Fruit fly (Drosophila melanogaster) whole organism, embryonic: ENCODE data around the gene hd.
A peak's percentile ranks its signal among the peaks of the same experiment; 100 is the strongest.

Experiments used
- CG10462 ChIP-seq: fragments of 200-800 bp; sonication (Bioruptor generic); optimal IDR thresholded peaks from 2 replicates; lab custom pipeline; 2016; ENCODE audit warnings: missing biosample characterization, missing genetic modification characterization
- CG11093 ChIP-seq: fragments of 200-800 bp; sonication (Bioruptor generic); IDR thresholded peaks from 3 replicates; pipeline ENCODE4 v1.3.6; 2022; ENCODE audit warnings: missing biosample characterization, missing genetic modification characterization
- CG11504 ChIP-seq: fragments of 200-800 bp; sonication (Bioruptor generic); optimal IDR thresholded peaks from 3 replicates; lab custom pipeline; 2019; ENCODE audit warnings: missing biosample characterization, mild to moderate bottlenecking, missing genetic modification characterization, moderate library complexity
- CG12769 ChIP-seq: fragments of 200-800 bp; sonication (Bioruptor generic); optimal IDR thresholded peaks from 2 replicates; lab custom pipeline; 2019; ENCODE audit warnings: missing biosample characterization, mild to moderate bottlenecking, missing genetic modification characterization, moderate library complexity
- CG15479 ChIP-seq: fragments of 200-800 bp; sonication (Bioruptor generic); optimal IDR thresholded peaks from 3 replicates; lab custom pipeline; 2019; ENCODE audit warnings: missing biosample characterization, mild to moderate bottlenecking, missing genetic modification characterization, moderate library complexity
- CG15514 ChIP-seq: fragments of 200-800 bp; sonication (Bioruptor generic); optimal IDR thresholded peaks from 3 replicates; lab custom pipeline; 2017; ENCODE audit warnings: missing biosample characterization, missing genetic modification characterization, mild to moderate bottlenecking, moderate library complexity, missing genetic modification reagents
- CG1647 ChIP-seq: fragments of 200-800 bp; sonication (Bioruptor generic); optimal IDR thresholded peaks from 3 replicates; lab custom pipeline; 2016; ENCODE audit warnings: missing biosample characterization, missing genetic modification characterization
- CG16779 ChIP-seq: fragments of 200-800 bp; sonication (Bioruptor generic); IDR thresholded peaks from 2 replicates; pipeline ENCODE4 v1.3.6; 2022; ENCODE audit warnings: missing biosample characterization, missing genetic modification characterization
- CG16813 ChIP-seq: fragments of 200-800 bp; sonication (Bioruptor generic); IDR thresholded peaks from 3 replicates; pipeline ENCODE4 v1.3.6; 2022; ENCODE audit warnings: missing biosample characterization, missing genetic modification characterization; ENCODE audit not compliant: partially characterized antibody
- CG2120 ChIP-seq: fragments of 200-800 bp; sonication (Bioruptor generic); optimal IDR thresholded peaks from 3 replicates; lab custom pipeline; 2016; ENCODE audit warnings: missing biosample characterization, missing genetic modification characterization
- CG2199 ChIP-seq: fragments of 200-800 bp; sonication (Bioruptor generic); IDR thresholded peaks from 3 replicates; pipeline ENCODE4 v1.3.6; 2022; ENCODE audit warnings: missing biosample characterization, missing genetic modification characterization
- CG2678 ChIP-seq: fragments of 200-800 bp; sonication (Bioruptor generic); optimal IDR thresholded peaks from 3 replicates; lab custom pipeline; 2019; ENCODE audit warnings: missing biosample characterization, mild to moderate bottlenecking, missing genetic modification characterization, moderate library complexity
- CG31224 ChIP-seq: fragments of 200-800 bp; sonication (Bioruptor generic); IDR thresholded peaks from 2 replicates; pipeline ENCODE4 v1.3.6; 2022; ENCODE audit warnings: missing biosample characterization, missing genetic modification characterization
- CG33213 ChIP-seq: fragments of 200-800 bp; sonication (Bioruptor generic); optimal IDR thresholded peaks from 3 replicates; lab custom pipeline; 2016; ENCODE audit warnings: missing biosample characterization, missing genetic modification characterization
- CG5180 ChIP-seq: fragments of 200-800 bp; sonication (Bioruptor generic); optimal IDR thresholded peaks from 3 replicates; lab custom pipeline; 2017; ENCODE audit warnings: missing biosample characterization, missing genetic modification characterization, mild to moderate bottlenecking, moderate library complexity, missing genetic modification reagents
- CG5245 ChIP-seq: fragments of 200-800 bp; sonication (Bioruptor generic); optimal IDR thresholded peaks from 3 replicates; lab custom pipeline; 2016; ENCODE audit warnings: missing biosample characterization, missing genetic modification characterization
- CG6683 ChIP-seq: fragments of 200-800 bp; sonication (Bioruptor generic); optimal IDR thresholded peaks from 2 replicates; lab custom pipeline; 2017; ENCODE audit warnings: missing biosample characterization, mild to moderate bottlenecking, missing genetic modification characterization, missing genetic modification reagents
- CG6854 ChIP-seq: fragments of 200-800 bp; sonication (Bioruptor generic); optimal IDR thresholded peaks from 3 replicates; lab custom pipeline; 2017; ENCODE audit warnings: missing biosample characterization, mild to moderate bottlenecking, missing genetic modification characterization
- CG8924 ChIP-seq: fragments of 200-800 bp; optimal IDR thresholded peaks from 3 replicates; lab custom pipeline; 2019; ENCODE audit warnings: missing biosample characterization, mild to moderate bottlenecking, missing genetic modification characterization, moderate library complexity
- CHES-1-like ChIP-seq: fragments of 200-800 bp; sonication (Bioruptor generic); optimal IDR thresholded peaks from 2 replicates; lab custom pipeline; 2016; ENCODE audit warnings: missing biosample characterization, missing genetic modification characterization
- CTCF ChIP-seq: fragments of 200-800 bp; sonication (Bioruptor generic); optimal IDR thresholded peaks from 2 replicates; lab custom pipeline; 2017; ENCODE audit warnings: missing biosample characterization, mild to moderate bottlenecking, missing genetic modification characterization, moderate library complexity
- Camta ChIP-seq: fragments of 200-800 bp; sonication (Bioruptor generic); optimal IDR thresholded peaks from 2 replicates; lab custom pipeline; 2016; ENCODE audit warnings: missing biosample characterization, missing genetic modification characterization
- CoRest ChIP-seq: fragments of 200-800 bp; sonication (Bioruptor generic); optimal IDR thresholded peaks from 3 replicates; lab custom pipeline; 2018; ENCODE audit warnings: missing biosample characterization, mild to moderate bottlenecking, missing genetic modification characterization, moderate library complexity
- Drgx ChIP-seq: fragments of 200-800 bp; sonication (Bioruptor generic); IDR thresholded peaks from 2 replicates; pipeline ENCODE4 v1.3.6; 2022; ENCODE audit warnings: missing biosample characterization, missing genetic modification characterization
- Ets97D ChIP-seq: fragments of 200-800 bp; sonication (Bioruptor generic); optimal IDR thresholded peaks from 3 replicates; lab custom pipeline; 2016; ENCODE audit warnings: missing biosample characterization, missing genetic modification characterization
- H15 ChIP-seq: fragments of 200-800 bp; sonication (Bioruptor generic); IDR thresholded peaks from 3 replicates; pipeline ENCODE4 v1.3.6; 2022; ENCODE audit warnings: missing biosample characterization, missing genetic modification characterization
- HLH54F ChIP-seq: fragments of 200-800 bp; sonication (Bioruptor generic); optimal IDR thresholded peaks from 3 replicates; lab custom pipeline; 2016; ENCODE audit warnings: missing biosample characterization, missing genetic modification characterization
- Jarid2 ChIP-seq: fragments of 200-800 bp; sonication (Bioruptor generic); optimal IDR thresholded peaks from 3 replicates; lab custom pipeline; 2017; ENCODE audit warnings: mild to moderate bottlenecking, missing biosample characterization, missing genetic modification reagents, missing genetic modification characterization
- MTF-1 ChIP-seq: fragments of 200-800 bp; sonication (Bioruptor generic); optimal IDR thresholded peaks from 2 replicates; lab custom pipeline; 2018; ENCODE audit warnings: missing biosample characterization, mild to moderate bottlenecking, missing genetic modification characterization, borderline replicate concordance
- Mad ChIP-seq: fragments of 200-800 bp; sonication (Bioruptor generic); optimal IDR thresholded peaks from 2 replicates; lab custom pipeline; 2016; ENCODE audit warnings: missing biosample characterization, missing genetic modification characterization
- Oli ChIP-seq: fragments of 200-800 bp; sonication (Bioruptor generic); optimal IDR thresholded peaks from 2 replicates; lab custom pipeline; 2018; ENCODE audit warnings: missing biosample characterization, mild to moderate bottlenecking, missing genetic modification characterization, moderate library complexity
- Sry-β ChIP-seq: fragments of 200-800 bp; sonication (Bioruptor generic); optimal IDR thresholded peaks from 2 replicates; lab custom pipeline; 2018; ENCODE audit warnings: missing biosample characterization, mild to moderate bottlenecking, missing genetic modification characterization, moderate library complexity
- Taf1 ChIP-seq: fragments of 200-800 bp; sonication (Bioruptor generic); IDR thresholded peaks from 2 replicates; pipeline ENCODE4 v1.3.6; 2022; ENCODE audit warnings: missing biosample characterization, missing genetic modification characterization
- al ChIP-seq: fragments of 200-800 bp; sonication (Bioruptor generic); IDR thresholded peaks from 2 replicates; pipeline ENCODE4 v1.3.6; 2022; ENCODE audit warnings: missing biosample characterization, missing genetic modification characterization
- crol ChIP-seq: fragments of 200-800 bp; sonication (Bioruptor generic); IDR thresholded peaks from 2 replicates; pipeline ENCODE4 v1.3.6; 2022; ENCODE audit warnings: missing biosample characterization, missing genetic modification characterization
- dmrt11E ChIP-seq: fragments of 200-800 bp; sonication (Bioruptor generic); optimal IDR thresholded peaks from 3 replicates; lab custom pipeline; 2018; ENCODE audit warnings: missing biosample characterization, mild to moderate bottlenecking, missing genetic modification characterization, moderate library complexity
- dysf ChIP-seq: fragments of 200-800 bp; sonication (Bioruptor generic); IDR thresholded peaks from 3 replicates; pipeline ENCODE4 v1.3.6; 2022; ENCODE audit warnings: missing biosample characterization, missing genetic modification characterization
- grn ChIP-seq: fragments of 200-800 bp; sonication (Bioruptor generic); optimal IDR thresholded peaks from 3 replicates; lab custom pipeline; 2017; ENCODE audit warnings: missing biosample characterization, missing genetic modification characterization
- gro ChIP-seq: fragments of 200-800 bp; sonication (Bioruptor generic); optimal IDR thresholded peaks from 2 replicates; lab custom pipeline; 2016; ENCODE audit warnings: missing biosample characterization, missing genetic modification characterization
- ind ChIP-seq: fragments of 200-800 bp; sonication (Bioruptor generic); optimal IDR thresholded peaks from 3 replicates; lab custom pipeline; 2016; ENCODE audit warnings: missing biosample characterization, missing genetic modification characterization
- pita ChIP-seq: fragments of 200-800 bp; sonication (Bioruptor generic); optimal IDR thresholded peaks from 2 replicates; lab custom pipeline; 2017; ENCODE audit warnings: missing biosample characterization, mild to moderate bottlenecking, missing genetic modification characterization
- repo ChIP-seq: fragments of 200-800 bp; sonication (Bioruptor generic); optimal IDR thresholded peaks from 2 replicates; lab custom pipeline; 2016; ENCODE audit warnings: missing biosample characterization, missing genetic modification characterization
- ro ChIP-seq: fragments of 200-800 bp; sonication (Bioruptor generic); IDR thresholded peaks from 2 replicates; pipeline ENCODE4 v1.3.6; 2022; ENCODE audit warnings: missing biosample characterization, missing genetic modification characterization
- sr ChIP-seq: fragments of 200-800 bp; sonication (Bioruptor generic); IDR thresholded peaks from 3 replicates; pipeline ENCODE4 v1.3.6; 2022; ENCODE audit warnings: missing biosample characterization, missing genetic modification characterization
- stwl ChIP-seq: fragments of 200-800 bp; sonication (Bioruptor generic); optimal IDR thresholded peaks from 3 replicates; lab custom pipeline; 2018; ENCODE audit warnings: missing biosample characterization, mild to moderate bottlenecking, missing genetic modification characterization, moderate library complexity
- tap ChIP-seq: fragments of 200-800 bp; optimal IDR thresholded peaks from 3 replicates; lab custom pipeline; 2019; ENCODE audit warnings: missing biosample characterization, mild to moderate bottlenecking, missing genetic modification characterization, moderate library complexity
- trem ChIP-seq: fragments of 200-800 bp; optimal IDR thresholded peaks from 3 replicates; lab custom pipeline; 2019; ENCODE audit warnings: missing biosample characterization, mild to moderate bottlenecking, missing genetic modification characterization, moderate library complexity
- zen2 ChIP-seq: fragments of 200-800 bp; sonication (Bioruptor generic); IDR thresholded peaks from 3 replicates; pipeline ENCODE4 v1.3.6; 2022; ENCODE audit warnings: missing biosample characterization, missing genetic modification characterization; ENCODE audit not compliant: partially characterized antibody

Gene hd

DNA sequence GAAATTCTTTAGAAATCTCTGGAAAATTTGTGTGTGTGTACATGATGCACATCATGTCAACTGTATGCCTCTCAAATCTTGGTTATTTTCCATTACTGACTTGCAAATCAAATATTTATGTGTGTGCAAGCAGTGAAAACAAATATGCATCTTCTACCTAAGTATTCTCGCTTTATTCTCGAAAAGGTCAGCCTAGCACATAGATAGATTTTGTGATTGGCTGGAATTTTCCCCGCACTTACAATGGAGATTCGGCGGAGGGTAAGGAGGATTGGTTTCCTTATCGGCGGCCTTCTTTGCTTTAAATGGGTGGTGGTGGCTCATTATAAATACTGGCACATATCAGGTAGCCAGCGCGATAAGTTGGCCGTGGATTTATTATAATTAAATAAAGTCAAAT, 46.9 kb downstream of the hd start (continued):
- TF ChIP-seq CoRest (tag; lab: Kevin White, UChicago) (no peak), CG2678 (tag; lab: Kevin White, UChicago) (no peak), CG15514 (GFP tag; lab: Kevin White, UChicago) (no peak), CG15479 (GFP tag; lab: Kevin White, UChicago) (peak; percentile 99), ind (no peak), CG5245 (GFP tag; lab: Kevin White, UChicago) (no peak), CG6683 (GFP tag; lab: Kevin White, UChicago) (no peak), CG8924 (peak; percentile 11), CG16813 (no peak), Oli (tag; lab: Kevin White, UChicago) (no peak), CG1647 (GFP tag; lab: Kevin White, UChicago) (no peak), crol (GFP tag; lab: Robert Waterston, UW) (0 out of 2 replicates have a peak, but pooled peaks have one; percentile 19)

dm6 chr3R:5326166-5326565, 48.6 kb downstream of the hd start:
- TF ChIP-seq CG11093 (GFP tag; lab: Robert Waterston, UW) (0 out of 3 replicates have a peak, but pooled peaks have one; percentile 8), Taf1 (GFP tag; lab: Robert Waterston, UW) (no peak), stwl (tag; lab: Kevin White, UChicago) (peak; percentile 9), dmrt11E (tag; lab: Kevin White, UChicago) (no peak), ro (GFP tag; lab: Robert Waterston, UW) (no peak), Drgx (GFP tag; lab: Robert Waterston, UW) (0 out of 2 replicates have a peak, but pooled peaks have one; percentile 5), tap (tag; lab: Kevin White, UChicago) (no peak), pita (GFP tag; lab: Kevin White, UChicago) (peak; percentile 26), CTCF (peak; percentile 55), Mad (no peak), HLH54F (GFP tag; lab: Kevin White, UChicago) (no peak), CG6854 (GFP tag; lab: Kevin White, UChicago) (no peak), CG2199 (GFP tag; lab: Robert Waterston, UW) (0 out of 3 replicates have a peak, but pooled peaks have one; percentile 78), CG11504 (peak; percentile 84)

DNA sequence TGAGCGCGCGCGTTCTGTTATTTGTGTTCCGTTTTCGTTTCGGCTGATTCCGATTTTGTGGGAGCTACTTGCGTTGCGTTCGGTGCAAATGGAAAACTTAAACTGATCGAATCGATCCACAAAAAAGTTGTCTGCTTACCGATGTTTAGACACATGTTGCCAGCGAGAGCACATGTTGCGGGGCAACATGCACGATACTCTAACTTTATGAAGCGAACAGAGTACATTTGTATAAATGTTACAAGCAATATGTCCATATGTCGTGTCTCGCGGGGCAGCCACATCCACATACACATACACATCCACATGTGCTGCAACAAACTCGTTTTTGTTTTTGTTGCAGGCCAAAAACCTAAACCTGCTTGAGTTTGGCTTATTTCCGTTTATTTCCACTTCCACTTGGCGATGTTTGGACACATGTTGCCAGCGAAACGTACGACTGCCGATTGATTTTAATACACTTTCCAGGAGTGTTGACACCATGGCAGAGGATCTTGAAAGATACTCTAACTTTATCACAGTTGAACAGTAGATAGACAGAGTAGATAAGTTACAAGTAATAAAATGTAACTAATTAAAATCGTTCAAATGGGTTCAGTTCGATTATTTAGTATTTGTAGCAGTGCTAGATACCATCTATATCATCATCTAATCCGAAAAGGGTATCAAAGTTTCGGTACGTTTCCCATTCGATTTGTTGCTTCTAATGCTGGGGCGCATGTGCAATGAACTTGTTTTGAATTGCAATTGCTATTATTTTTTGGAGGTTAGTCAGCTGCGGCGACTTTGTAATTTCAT, 50.8 kb downstream of the hd start:
- peak; percentile 34 for TF ChIP-seq grn
- no peak for TF ChIP-seq sr (GFP tag; lab: Robert Waterston, UW)
- peak; percentile 90 for TF ChIP-seq Jarid2 (GFP tag; lab: Kevin White, UChicago)
- TF ChIP-seq CHES-1-like (GFP tag; lab: Kevin White, UChicago), result no peak
- no peak for TF ChIP-seq CG31224 (GFP tag; lab: Robert Waterston, UW)
- no peak for TF ChIP-seq al (GFP tag; lab: Robert Waterston, UW)
- peak; percentile 41 for TF ChIP-seq CG5180 (GFP tag; lab: Kevin White, UChicago)
- TF ChIP-seq gro (GFP tag; lab: Kevin White, UChicago), result peak; percentile 47
- no peak for TF ChIP-seq Camta (GFP tag; lab: Kevin White, UChicago)
- TF ChIP-seq dysf (GFP tag; lab: Robert Waterston, UW), result 0 out of 3 replicates have a peak, but pooled peaks have one; percentile 13
- no peak for TF ChIP-seq H15
- TF ChIP-seq Drgx (GFP tag; lab: Robert Waterston, UW), result peak; percentile 45; the same call in 1 of the 2 replicates
- peak; percentile 97 for TF ChIP-seq CG2199 (GFP tag; lab: Robert Waterston, UW)
- TF ChIP-seq trem (tag; lab: Kevin White, UChicago), result peak; percentile 6
- TF ChIP-seq Ets97D (GFP tag; lab: Kevin White, UChicago), result no peak
- no peak for TF ChIP-seq Sry-β (GFP tag; lab: Kevin White, UChicago)
- no peak for TF ChIP-seq zen2 (GFP tag; lab: Robert Waterston, UW)
- TF ChIP-seq CG10462 (GFP tag; lab: Kevin White, UChicago), result no peak
- TF ChIP-seq CG16779 (GFP tag; lab: Robert Waterston, UW), result no peak
- TF ChIP-seq repo (GFP tag; lab: Kevin White, UChicago), result no peak
- peak; percentile 17 for TF ChIP-seq CG2120 (GFP tag; lab: Kevin White, UChicago)
- peak; percentile 3 for TF ChIP-seq MTF-1 (GFP tag; lab: Kevin White, UChicago)
- no peak for TF ChIP-seq CG33213 (GFP tag; lab: Kevin White, UChicago)
- peak; percentile 46 for TF ChIP-seq CG12769 (tag; lab: Kevin White, UChicago)
